Worm (Caenorhabditis elegans) whole organism, L3 larva: ENCODE results near the gene nfi-1.

ENCODE experiments used
- ama-1 ChIP-seq: fragments of 150-350 bp; optimal IDR thresholded peaks from 2 replicates; lab custom pipeline; 2018
- ceh-82 ChIP-seq: fragments of 150-350 bp; optimal IDR thresholded peaks from 2 replicates; lab custom pipeline; 2014; ENCODE audit warnings: missing biosample characterization, missing genetic modification characterization
- ceh-9 ChIP-seq: sonication (generic microtip); optimal IDR thresholded peaks from 2 replicates; lab custom pipeline; 2018; ENCODE audit warnings: missing biosample characterization, missing genetic modification characterization
- egl-5 ChIP-seq: fragments of 150-350 bp; optimal IDR thresholded peaks from 2 replicates; lab custom pipeline; 2017; ENCODE audit warnings: missing biosample characterization, missing genetic modification reagents, missing genetic modification characterization, inconsistent platforms
- elt-1 ChIP-seq: fragments of 150-350 bp; optimal IDR thresholded peaks from 2 replicates; lab custom pipeline; 2014; ENCODE audit warnings: missing biosample characterization, missing genetic modification characterization
- lin-15B ChIP-seq: fragments of 150-350 bp; optimal IDR thresholded peaks from 2 replicates; lab custom pipeline; 2014; ENCODE audit warnings: missing biosample characterization, missing genetic modification characterization
- lsy-12 ChIP-seq: sonication (generic microtip); optimal IDR thresholded peaks from 2 replicates; lab custom pipeline; 2016; ENCODE audit warnings: mild to moderate bottlenecking, missing genetic modification characterization, missing compliant biosample characterization
- nhr-12 ChIP-seq: fragments of 150-350 bp; optimal IDR thresholded peaks from 2 replicates; lab custom pipeline; 2014; ENCODE audit warnings: missing biosample characterization, missing genetic modification characterization
- nhr-25 ChIP-seq: sonication (generic microtip); optimal IDR thresholded peaks from 2 replicates; lab custom pipeline; 2017; ENCODE audit warnings: missing biosample characterization, missing genetic modification characterization
- nhr-67 ChIP-seq: fragments of 150-350 bp; optimal IDR thresholded peaks from 2 replicates; lab custom pipeline; 2014; ENCODE audit warnings: missing biosample characterization, missing genetic modification characterization
- pha-4 ChIP-seq: fragments of 150-350 bp; optimal IDR thresholded peaks from 2 replicates; lab custom pipeline; 2014; ENCODE audit warnings: missing biosample characterization, missing genetic modification reagents, missing genetic modification characterization

DNA sequence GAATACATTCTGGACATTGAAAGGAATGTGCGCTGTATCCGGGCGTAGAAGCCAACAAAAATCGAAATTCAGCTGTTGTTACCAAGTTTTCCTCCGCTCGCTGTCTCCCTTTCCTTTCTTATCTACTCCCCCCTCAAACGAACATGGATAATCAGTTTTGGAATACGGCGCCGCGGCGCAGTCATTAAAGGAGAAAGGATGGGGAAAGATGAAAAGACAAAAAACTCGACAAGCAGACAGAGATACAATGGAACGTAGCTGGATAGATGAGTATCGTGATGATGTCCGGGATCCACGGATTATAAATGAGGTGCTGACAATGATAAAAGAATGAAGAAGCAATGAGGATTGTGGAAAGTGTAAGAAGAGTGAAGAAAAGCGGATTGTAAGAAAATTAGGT, 7.4 kb downstream of the nfi-1 start:
- TF ChIP-seq pha-4 (tag; lab: Kevin White, UChicago) (no peak), ceh-9 (no peak), egl-5 (tag; lab: Kevin White, UChicago) (no peak), ama-1 (lab: Kevin White, UChicago) (peak; percentile 89), lin-15B (tag; lab: Kevin White, UChicago) (no peak), elt-1 (no peak), nhr-25 (peak; percentile 9), ceh-82 (no peak), nhr-67 (no peak), lsy-12 (tag; lab: Kevin White, UChicago) (no peak), nhr-12 (tag; lab: Kevin White, UChicago) (no peak)
